Worm (Caenorhabditis elegans): Measurements from ENCODE around the gene F41G4.7.

DNA sequence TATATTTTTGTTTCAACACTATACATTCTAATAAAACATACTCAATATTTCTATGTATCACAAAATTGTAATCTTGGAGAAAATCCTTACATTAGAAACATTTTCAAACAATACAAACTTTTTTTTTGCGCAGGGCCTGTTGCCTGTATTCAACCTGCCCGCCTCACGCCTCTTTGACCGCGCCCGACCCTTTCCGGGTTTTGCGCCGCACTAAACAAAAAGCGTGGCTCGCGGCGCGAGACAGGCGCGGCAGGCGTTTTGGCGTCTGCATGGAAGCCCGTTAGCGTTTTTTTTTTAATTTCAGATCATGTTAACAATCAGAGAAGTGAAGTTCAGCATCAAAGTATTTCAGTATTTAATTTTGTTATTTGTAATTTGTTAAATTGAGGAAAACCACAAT, 6.7 kb upstream of the F41G4.7 start:
- TF ChIP-seq pha-4 (tag; optimal IDR thresholded peaks at IDR 0.05) = no peak
- TF ChIP-seq blmp-1 (tag; optimal IDR thresholded peaks at IDR 0.05) = no peak
- no peak for TF ChIP-seq ces-1 (GFP tag; optimal IDR thresholded peaks at IDR 0.05)
- TF ChIP-seq mep-1 (tag; optimal IDR thresholded peaks at IDR 0.05) = no peak
- TF ChIP-seq lin-13 (tag; optimal IDR thresholded peaks at IDR 0.05) = no peak
- no peak for TF ChIP-seq ztf-11 (tag; optimal IDR thresholded peaks at IDR 0.05)
- no peak for TF ChIP-seq tbx-8 (GFP tag; optimal IDR thresholded peaks at IDR 0.05)

Measured in whole organism, mixed stage, embryonic.